Fruit fly (Drosophila melanogaster) whole organism, embryonic: ENCODE measurements around the gene teq.

Source experiments
- Antp ChIP-seq: fragments of 200-800 bp; sonication (Bioruptor generic); optimal IDR thresholded peaks from 3 replicates; lab custom pipeline; 2016; ENCODE audit warnings: missing biosample characterization, missing genetic modification characterization
- Atf3 ChIP-seq: fragments of 200-800 bp; sonication (Bioruptor generic); optimal IDR thresholded peaks from 3 replicates; lab custom pipeline; 2016; ENCODE audit warnings: missing biosample characterization, missing genetic modification characterization
- Blimp-1 ChIP-seq: fragments of 200-800 bp; sonication (Bioruptor generic); optimal IDR thresholded peaks from 3 replicates; lab custom pipeline; 2018; ENCODE audit warnings: missing biosample characterization, missing genetic modification characterization, mild to moderate bottlenecking, moderate library complexity, missing genetic modification reagents
- CG12104 ChIP-seq: fragments of 200-800 bp; sonication (Bioruptor generic); optimal IDR thresholded peaks from 3 replicates; lab custom pipeline; 2016; ENCODE audit warnings: missing biosample characterization, missing genetic modification characterization
- CG12236 ChIP-seq: fragments of 200-800 bp; sonication (Bioruptor generic); optimal IDR thresholded peaks from 2 replicates; lab custom pipeline; 2016; ENCODE audit warnings: missing biosample characterization, missing genetic modification characterization
- CG15269 ChIP-seq: fragments of 200-800 bp; sonication (Bioruptor generic); optimal IDR thresholded peaks from 2 replicates; lab custom pipeline; 2018; ENCODE audit warnings: missing biosample characterization, mild to moderate bottlenecking, missing genetic modification characterization, moderate library complexity
- CG15601 ChIP-seq: fragments of 200-800 bp; sonication (Bioruptor generic); optimal IDR thresholded peaks from 3 replicates; lab custom pipeline; 2019; ENCODE audit warnings: missing biosample characterization, mild to moderate bottlenecking, missing genetic modification characterization, moderate library complexity
- CG1603 ChIP-seq: fragments of 200-800 bp; sonication (Bioruptor generic); optimal IDR thresholded peaks from 2 replicates; lab custom pipeline; 2019; ENCODE audit warnings: missing biosample characterization, mild to moderate bottlenecking, missing genetic modification characterization, moderate library complexity
- CG17359 ChIP-seq: fragments of 200-800 bp; sonication (Bioruptor generic); optimal IDR thresholded peaks from 3 replicates; lab custom pipeline; 2018; ENCODE audit warnings: missing biosample characterization, mild to moderate bottlenecking, missing genetic modification characterization, moderate library complexity
- CG31365 ChIP-seq: fragments of 200-800 bp; sonication (Bioruptor generic); optimal IDR thresholded peaks from 2 replicates; lab custom pipeline; 2018; ENCODE audit warnings: missing biosample characterization, mild to moderate bottlenecking, missing genetic modification characterization
- CG7357 ChIP-seq: fragments of 200-800 bp; sonication (Bioruptor generic); IDR thresholded peaks from 3 replicates; pipeline ENCODE4 v1.3.6; 2022; ENCODE audit warnings: missing biosample characterization, missing genetic modification characterization
- CG9215 ChIP-seq: fragments of 200-800 bp; sonication (Bioruptor generic); IDR thresholded peaks from 2 replicates; pipeline ENCODE4 v1.3.6; 2022; ENCODE audit warnings: missing biosample characterization, missing genetic modification characterization
- Chrac-16 ChIP-seq: fragments of 200-800 bp; sonication (Bioruptor generic); optimal IDR thresholded peaks from 3 replicates; lab custom pipeline; 2016; ENCODE audit warnings: missing biosample characterization, missing genetic modification characterization
- D ChIP-seq, 2 experiments: fragments of 200-800 bp in 1 of 2; fragments of >200 bp in 1 of 2; sonication (Bioruptor generic) in 1 of 2; optimal IDR thresholded peaks; 2 replicates in 1 of 2; 3 replicates in 1 of 2; lab custom pipeline; 2017; ENCODE audit warnings: mild to moderate bottlenecking in 1 of 2, missing biosample characterization in 1 of 2, missing genetic modification characterization in 1 of 2, missing genetic modification reagents in 1 of 2
- Fer1 ChIP-seq: fragments of 200-800 bp; sonication (Bioruptor generic); optimal IDR thresholded peaks from 2 replicates; lab custom pipeline; 2017; ENCODE audit warnings: missing biosample characterization, mild to moderate bottlenecking, missing genetic modification characterization
- H15 ChIP-seq: fragments of 200-800 bp; sonication (Bioruptor generic); IDR thresholded peaks from 3 replicates; pipeline ENCODE4 v1.3.6; 2022; ENCODE audit warnings: missing biosample characterization, missing genetic modification characterization
- Lim3 ChIP-seq: fragments of 200-800 bp; sonication (Bioruptor generic); IDR thresholded peaks from 2 replicates; pipeline ENCODE4 v1.3.6; 2022; ENCODE audit warnings: missing biosample characterization, missing genetic modification characterization
- Lpt ChIP-seq: fragments of >200 bp; optimal IDR thresholded peaks from 2 replicates; lab custom pipeline; 2018; ENCODE audit warnings: missing biosample characterization, missing genetic modification characterization
- MESR4 ChIP-seq: fragments of 200-800 bp; sonication (Bioruptor generic); optimal IDR thresholded peaks from 2 replicates; lab custom pipeline; 2018; ENCODE audit warnings: missing biosample characterization, mild to moderate bottlenecking, missing genetic modification characterization, moderate library complexity
- Max ChIP-seq: fragments of 200-800 bp; sonication (Bioruptor generic); optimal IDR thresholded peaks from 2 replicates; lab custom pipeline; 2016; ENCODE audit warnings: missing biosample characterization, mild to moderate bottlenecking, missing genetic modification characterization
- Mrtf ChIP-seq: fragments of 200-800 bp; sonication (Bioruptor generic); IDR thresholded peaks from 3 replicates; pipeline ENCODE4 v1.3.6; 2022; ENCODE audit warnings: missing biosample characterization, missing genetic modification characterization
- NFAT ChIP-seq: fragments of 200-800 bp; sonication (Bioruptor generic); IDR thresholded peaks from 2 replicates; pipeline ENCODE4 v1.3.6; 2022; ENCODE audit warnings: missing biosample characterization, missing genetic modification characterization
- Neu2 ChIP-seq: fragments of 200-800 bp; sonication (Bioruptor generic); optimal IDR thresholded peaks from 3 replicates; lab custom pipeline; 2016; ENCODE audit warnings: missing biosample characterization, missing genetic modification characterization, borderline replicate concordance
- Optix ChIP-seq: fragments of 200-800 bp; sonication (Bioruptor generic); IDR thresholded peaks from 3 replicates; pipeline ENCODE4 v1.3.6; 2022; ENCODE audit warnings: missing biosample characterization, missing genetic modification characterization
- Pdp1 ChIP-seq, 2 experiments: fragments of 200-800 bp; sonication (Bioruptor generic); optimal IDR thresholded peaks; 3 replicates each; lab custom pipeline; 2016; ENCODE audit warnings: missing biosample characterization in 2 of 2, missing genetic modification characterization in 2 of 2, mild to moderate bottlenecking in 1 of 2, moderate library complexity in 1 of 2
- Side ChIP-seq: fragments of 200-800 bp; sonication (Bioruptor generic); optimal IDR thresholded peaks from 2 replicates; lab custom pipeline; 2016; ENCODE audit warnings: missing biosample characterization, missing genetic modification characterization
- Sin3A ChIP-seq: fragments of >200 bp; optimal IDR thresholded peaks from 2 replicates; lab custom pipeline; 2018
- br ChIP-seq: fragments of >200 bp; optimal IDR thresholded peaks from 2 replicates; lab custom pipeline; 2017
- bsh ChIP-seq, 2 experiments: fragments of 200-800 bp; sonication (Bioruptor generic); optimal IDR thresholded peaks; 2 replicates each; lab custom pipeline; 2017 to 2018; ENCODE audit warnings: mild to moderate bottlenecking in 2 of 2, missing biosample characterization in 2 of 2, missing genetic modification characterization in 2 of 2, moderate library complexity in 1 of 2
- btn ChIP-seq: fragments of 200-800 bp; sonication (Bioruptor generic); optimal IDR thresholded peaks from 2 replicates; lab custom pipeline; 2016; ENCODE audit warnings: missing biosample characterization, missing genetic modification characterization
- crol ChIP-seq: fragments of 200-800 bp; sonication (Bioruptor generic); IDR thresholded peaks from 2 replicates; pipeline ENCODE4 v1.3.6; 2022; ENCODE audit warnings: missing biosample characterization, missing genetic modification characterization
- dysf ChIP-seq: fragments of 200-800 bp; sonication (Bioruptor generic); IDR thresholded peaks from 3 replicates; pipeline ENCODE4 v1.3.6; 2022; ENCODE audit warnings: missing biosample characterization, missing genetic modification characterization
- esg ChIP-seq: fragments of 200-800 bp; sonication (Bioruptor generic); conservative IDR thresholded peaks from 2 replicates; pipeline ENCODE4 v1.3.6; 2022; ENCODE audit warnings: missing biosample characterization, missing genetic modification characterization
- fd3F ChIP-seq: fragments of 200-800 bp; sonication (Bioruptor generic); optimal IDR thresholded peaks from 2 replicates; lab custom pipeline; 2018; ENCODE audit warnings: missing biosample characterization, mild to moderate bottlenecking, missing genetic modification characterization, moderate library complexity
- fu2 ChIP-seq: fragments of 200-800 bp; sonication (Bioruptor generic); optimal IDR thresholded peaks from 2 replicates; lab custom pipeline; 2016; ENCODE audit warnings: missing biosample characterization, missing genetic modification characterization
- jigr1 ChIP-seq: fragments of 200-800 bp; sonication (Bioruptor generic); IDR thresholded peaks from 3 replicates; pipeline ENCODE4 v1.3.6; 2022; ENCODE audit warnings: missing biosample characterization, missing genetic modification characterization
- jing ChIP-seq: fragments of 200-800 bp; sonication (Bioruptor generic); optimal IDR thresholded peaks from 2 replicates; lab custom pipeline; 2018; ENCODE audit warnings: missing biosample characterization, mild to moderate bottlenecking, missing genetic modification characterization
- kay ChIP-seq: fragments of 200-800 bp; sonication (Bioruptor generic); optimal IDR thresholded peaks from 2 replicates; lab custom pipeline; 2016; ENCODE audit warnings: missing biosample characterization, missing genetic modification characterization
- kni ChIP-seq: fragments of 200-800 bp; sonication (Bioruptor generic); optimal IDR thresholded peaks from 3 replicates; lab custom pipeline; 2017; ENCODE audit warnings: mild to moderate bottlenecking, missing biosample characterization, missing genetic modification reagents, missing genetic modification characterization
- lmd ChIP-seq: fragments of 200-800 bp; sonication (Bioruptor generic); IDR thresholded peaks from 2 replicates; pipeline ENCODE4 v1.3.6; 2022; ENCODE audit warnings: missing biosample characterization, missing genetic modification characterization
- mld ChIP-seq: fragments of 200-800 bp; sonication (Bioruptor generic); IDR thresholded peaks from 3 replicates; pipeline ENCODE4 v1.3.6; 2022; ENCODE audit warnings: missing biosample characterization, missing genetic modification characterization; ENCODE audit not compliant: partially characterized antibody
- nerfin-1 ChIP-seq: fragments of 200-800 bp; sonication (Bioruptor generic); optimal IDR thresholded peaks from 3 replicates; lab custom pipeline; 2019; ENCODE audit warnings: missing biosample characterization, mild to moderate bottlenecking, missing genetic modification characterization, moderate library complexity
- nom ChIP-seq: fragments of 200-800 bp; sonication (Bioruptor generic); optimal IDR thresholded peaks from 2 replicates; lab custom pipeline; 2017; ENCODE audit warnings: missing biosample characterization, missing genetic modification characterization, mild to moderate bottlenecking, moderate library complexity, missing genetic modification reagents
- onecut ChIP-seq: fragments of 200-800 bp; sonication (Bioruptor generic); IDR thresholded peaks from 2 replicates; pipeline ENCODE4 v1.3.6; 2022; ENCODE audit warnings: missing biosample characterization, missing genetic modification characterization
- peb ChIP-seq: fragments of 200-800 bp; sonication (Bioruptor generic); IDR thresholded peaks from 2 replicates; pipeline ENCODE4 v1.3.6; 2022; ENCODE audit warnings: missing biosample characterization, missing genetic modification characterization
- run ChIP-seq: fragments of 200-800 bp; sonication (Bioruptor generic); optimal IDR thresholded peaks from 3 replicates; lab custom pipeline; 2018; ENCODE audit warnings: missing biosample characterization, mild to moderate bottlenecking, missing genetic modification characterization
- sim ChIP-seq: fragments of 200-800 bp; sonication (Bioruptor generic); IDR thresholded peaks from 2 replicates; pipeline ENCODE4 v1.3.6; 2022; ENCODE audit warnings: missing biosample characterization, missing genetic modification characterization
- sqz ChIP-seq: fragments of 200-800 bp; sonication (Bioruptor generic); optimal IDR thresholded peaks from 3 replicates; lab custom pipeline; 2018; ENCODE audit warnings: missing biosample characterization, mild to moderate bottlenecking, missing genetic modification characterization
- twi ChIP-seq: fragments of 200-800 bp; optimal IDR thresholded peaks from 2 replicates; lab custom pipeline; 2019; ENCODE audit warnings: missing biosample characterization, mild to moderate bottlenecking, missing genetic modification characterization, moderate library complexity
- zen ChIP-seq: fragments of 200-800 bp; sonication (Bioruptor generic); optimal IDR thresholded peaks from 3 replicates; lab custom pipeline; 2018; ENCODE audit warnings: missing biosample characterization, mild to moderate bottlenecking, missing genetic modification characterization, moderate library complexity

teq gene

dm6 chr3L:9072731-9073385, 1.6 kb upstream of the teq start, which contains the start of the genes CG4911 and CG4942 (continued):
- TF ChIP-seq CG9215 (GFP tag; lab: Robert Waterston, UW) = peak; percentile 71
- TF ChIP-seq Pdp1 (GFP tag; optimal IDR thresholded peaks at IDR 0.05; lab: Kevin White, UChicago) = peak in 1 of 2 experiments; percentile 70
- peak; percentile 44; the same call in 1 of the 2 replicates for TF ChIP-seq esg (GFP tag; lab: Robert Waterston, UW)
- no peak for TF ChIP-seq Antp (GFP tag; lab: Kevin White, UChicago)
- TF ChIP-seq Chrac-16 (GFP tag; lab: Kevin White, UChicago) = peak; percentile 73
- no peak for TF ChIP-seq mld
- TF ChIP-seq sqz (GFP tag; lab: Kevin White, UChicago) = peak; percentile 13
- TF ChIP-seq fu2 (GFP tag; lab: Kevin White, UChicago) = peak; percentile 59
- peak; percentile 28; the same call in 1 of the 3 replicates for TF ChIP-seq jigr1
- peak; percentile 55 for TF ChIP-seq CG12236 (GFP tag; lab: Kevin White, UChicago)
- no peak for TF ChIP-seq nom (GFP tag; lab: Kevin White, UChicago)
- TF ChIP-seq CG1603 (tag; lab: Kevin White, UChicago) = peak; percentile 38
- TF ChIP-seq jing (GFP tag; lab: Kevin White, UChicago) = peak; percentile 6
- TF ChIP-seq dysf (GFP tag; lab: Robert Waterston, UW) = peak; percentile 78
- peak; percentile 63 for TF ChIP-seq zen (tag; lab: Kevin White, UChicago)
- TF ChIP-seq CG7357 (GFP tag; lab: Robert Waterston, UW) = peak; percentile 66
- peak in 1 of 2 experiments; percentile 57 for TF ChIP-seq bsh (GFP tag; optimal IDR thresholded peaks at IDR 0.05; lab: Kevin White, UChicago)
- TF ChIP-seq onecut (GFP tag; lab: Robert Waterston, UW) = peak; percentile 23; the same call in 1 of the 2 replicates
- TF ChIP-seq CG31365 (tag; lab: Kevin White, UChicago) = no peak
- TF ChIP-seq kni (GFP tag; lab: Kevin White, UChicago) = peak; percentile 61
- peak; percentile 48 for TF ChIP-seq Blimp-1 (GFP tag; lab: Kevin White, UChicago)
- TF ChIP-seq Neu2 (GFP tag; lab: Kevin White, UChicago) = no peak
- TF ChIP-seq Sin3A = peak; percentile 82
- TF ChIP-seq Lpt (GFP tag; lab: Kevin White, UChicago) = no peak
- TF ChIP-seq Side (GFP tag; lab: Kevin White, UChicago) = peak; percentile 47
- TF ChIP-seq lmd = peak; percentile 74
- peak; percentile 66 for TF ChIP-seq CG17359 (tag; lab: Kevin White, UChicago)
- TF ChIP-seq CG12104 (GFP tag; lab: Kevin White, UChicago) = peak; percentile 73
- TF ChIP-seq sim (GFP tag; lab: Robert Waterston, UW) = peak; percentile 28; the same call in 1 of the 2 replicates
- peak; percentile 75 for TF ChIP-seq CG15601 (tag; lab: Kevin White, UChicago)
- TF ChIP-seq MESR4 (GFP tag; lab: Kevin White, UChicago) = no peak
- no peak for TF ChIP-seq kay (GFP tag; lab: Kevin White, UChicago)
- no peak for TF ChIP-seq run (tag; lab: Kevin White, UChicago)
- TF ChIP-seq D (optimal IDR thresholded peaks at IDR 0.05; lab: Kevin White, UChicago) = no peak
- TF ChIP-seq D (GFP tag; optimal IDR thresholded peaks at IDR 0.05; lab: Kevin White, UChicago) = peak; percentile 45
- peak; percentile 73 for TF ChIP-seq NFAT
- TF ChIP-seq btn = no peak
- peak; percentile 59; the same call in 1 of the 3 replicates for TF ChIP-seq Mrtf (GFP tag; lab: Robert Waterston, UW)
- peak; percentile 77 for TF ChIP-seq CG15269 (tag; lab: Kevin White, UChicago)
- peak; percentile 55 for TF ChIP-seq twi (tag; lab: Kevin White, UChicago)
- TF ChIP-seq Optix (GFP tag; lab: Robert Waterston, UW) = no peak
- peak; percentile 43 for TF ChIP-seq Atf3 (GFP tag; lab: Kevin White, UChicago)
- TF ChIP-seq crol (GFP tag; lab: Robert Waterston, UW) = no peak
- TF ChIP-seq fd3F = peak; percentile 58
- no peak for TF ChIP-seq Lim3
- no peak for TF ChIP-seq peb (GFP tag; lab: Robert Waterston, UW)
- TF ChIP-seq Max (GFP tag; lab: Kevin White, UChicago) = peak; percentile 74
- no peak for TF ChIP-seq br (lab: Kevin White, UChicago)
- TF ChIP-seq nerfin-1 = peak; percentile 61
- TF ChIP-seq Fer1 (GFP tag; lab: Kevin White, UChicago) = peak; percentile 38
- peak; percentile 63; the same call in 2 of the 3 replicates for TF ChIP-seq H15 (GFP tag; lab: Robert Waterston, UW)
